Fruit fly (Drosophila melanogaster) Kc167 (cell line): ENCODE data around the gene SoxN.

Experiments
- Myc ChIP-seq: fragments of >200 bp; optimal IDR thresholded peaks from 2 replicates; lab custom pipeline; 2017; ENCODE audit warnings: missing external identifiers
- Sin3A ChIP-seq: fragments of >200 bp; optimal IDR thresholded peaks from 2 replicates; lab custom pipeline; 2018; ENCODE audit warnings: missing external identifiers
- h ChIP-seq: fragments of >200 bp; optimal IDR thresholded peaks from 3 replicates; lab custom pipeline; 2018; ENCODE audit warnings: missing external identifiers
- insv ChIP-seq: fragments of >200 bp; optimal IDR thresholded peaks from 3 replicates; lab custom pipeline; 2018; ENCODE audit warnings: missing external identifiers
- psq ChIP-seq: fragments of >200 bp; optimal IDR thresholded peaks from 2 replicates; lab custom pipeline; 2017; ENCODE audit warnings: missing external identifiers
- ttk ChIP-seq: sonication (Bioruptor generic); optimal IDR thresholded peaks from 2 replicates; lab custom pipeline; 2017; ENCODE audit warnings: missing external identifiers

The SoxN gene

DNA sequence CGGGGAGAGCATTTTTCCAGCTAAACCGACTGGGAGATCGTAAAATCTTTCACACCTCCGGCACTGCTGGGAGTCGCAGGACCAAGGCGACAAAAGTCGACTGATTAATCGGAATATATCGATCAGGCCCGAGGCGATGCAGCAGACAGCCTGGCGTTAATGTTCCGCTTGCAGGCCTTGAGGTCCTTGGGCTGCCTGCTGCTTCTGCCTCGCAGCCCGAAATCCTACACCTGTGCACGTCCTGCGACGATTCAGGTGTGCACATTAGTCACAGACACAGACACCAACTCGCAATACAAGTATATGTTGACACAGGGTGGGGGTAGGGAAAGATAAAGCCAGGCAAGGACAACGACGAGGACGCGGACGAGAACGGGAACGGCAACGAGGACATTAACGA, 50.4 kb downstream of the SoxN start:
- no peak for TF ChIP-seq Sin3A (lab: Kevin White, UChicago)
- no peak for TF ChIP-seq psq
- no peak for TF ChIP-seq ttk
- no peak for TF ChIP-seq h
- TF ChIP-seq insv (lab: Kevin White, UChicago), result no peak
- TF ChIP-seq Myc, result no peak
